Fruit fly (Drosophila melanogaster) whole organism, embryonic: ENCODE measurements around the gene ea.

ENCODE experiments used
- Abd-B ChIP-seq: fragments of 200-800 bp; sonication (Bioruptor generic); optimal IDR thresholded peaks from 2 replicates; lab custom pipeline; 2018; ENCODE audit warnings: missing biosample characterization, mild to moderate bottlenecking, missing genetic modification characterization, moderate library complexity
- Ada2b ChIP-seq: fragments of 200-800 bp; sonication (Bioruptor generic); IDR thresholded peaks from 2 replicates; pipeline ENCODE4 v1.3.6; 2022; ENCODE audit warnings: missing biosample characterization, missing genetic modification characterization
- CG10366 ChIP-seq: fragments of 200-800 bp; sonication (Bioruptor generic); IDR thresholded peaks from 2 replicates; pipeline ENCODE4 v1.3.6; 2022; ENCODE audit warnings: missing biosample characterization, missing genetic modification characterization
- CG10543 ChIP-seq: fragments of 200-800 bp; sonication (Bioruptor generic); optimal IDR thresholded peaks from 3 replicates; lab custom pipeline; 2017; ENCODE audit warnings: missing biosample characterization, mild to moderate bottlenecking, missing genetic modification characterization, moderate library complexity
- CG10979 ChIP-seq: fragments of 200-800 bp; sonication (Bioruptor generic); optimal IDR thresholded peaks from 2 replicates; lab custom pipeline; 2018; ENCODE audit warnings: missing biosample characterization, mild to moderate bottlenecking, missing genetic modification characterization, moderate library complexity
- CG12744 ChIP-seq: fragments of 200-800 bp; sonication (Bioruptor generic); optimal IDR thresholded peaks from 2 replicates; lab custom pipeline; 2016; ENCODE audit warnings: missing biosample characterization, missing genetic modification characterization
- CG13287 ChIP-seq: fragments of 200-800 bp; sonication (Bioruptor generic); IDR thresholded peaks from 2 replicates; pipeline ENCODE4 v1.3.6; 2022; ENCODE audit warnings: missing biosample characterization, missing genetic modification characterization; ENCODE audit not compliant: partially characterized antibody
- CG13424 ChIP-seq: fragments of 200-800 bp; sonication (Bioruptor generic); optimal IDR thresholded peaks from 2 replicates; lab custom pipeline; 2019; ENCODE audit warnings: missing biosample characterization, mild to moderate bottlenecking, missing genetic modification characterization, moderate library complexity
- CG14014 ChIP-seq: fragments of 200-800 bp; sonication (Bioruptor generic); IDR thresholded peaks from 2 replicates; pipeline ENCODE4 v1.3.6; 2022; ENCODE audit warnings: missing biosample characterization, missing genetic modification characterization
- CG14860 ChIP-seq: fragments of 200-800 bp; sonication (Bioruptor generic); IDR thresholded peaks from 3 replicates; pipeline ENCODE4 v1.3.6; 2022; ENCODE audit warnings: missing biosample characterization, missing genetic modification characterization; ENCODE audit not compliant: partially characterized antibody
- CG3065 ChIP-seq: fragments of 200-800 bp; sonication (Bioruptor generic); optimal IDR thresholded peaks from 2 replicates; lab custom pipeline; 2016; ENCODE audit warnings: missing biosample characterization, missing genetic modification characterization
- CG31388 ChIP-seq: fragments of 200-800 bp; sonication (Bioruptor generic); optimal IDR thresholded peaks from 2 replicates; lab custom pipeline; 2016; ENCODE audit warnings: missing biosample characterization, missing genetic modification characterization
- CG33213 ChIP-seq: fragments of 200-800 bp; sonication (Bioruptor generic); optimal IDR thresholded peaks from 3 replicates; lab custom pipeline; 2016; ENCODE audit warnings: missing biosample characterization, missing genetic modification characterization
- CG34224 ChIP-seq: fragments of 200-800 bp; sonication (Bioruptor generic); IDR thresholded peaks from 3 replicates; pipeline ENCODE4 v1.3.6; 2022; ENCODE audit warnings: missing biosample characterization, missing genetic modification characterization; ENCODE audit not compliant: partially characterized antibody
- CG5245 ChIP-seq: fragments of 200-800 bp; sonication (Bioruptor generic); optimal IDR thresholded peaks from 3 replicates; lab custom pipeline; 2016; ENCODE audit warnings: missing biosample characterization, missing genetic modification characterization
- CG5953 ChIP-seq: fragments of 200-800 bp; sonication (Bioruptor generic); IDR thresholded peaks from 2 replicates; pipeline ENCODE4 v1.3.6; 2022; ENCODE audit warnings: missing biosample characterization, missing genetic modification characterization
- Dad ChIP-seq: fragments of 200-800 bp; sonication (Bioruptor generic); optimal IDR thresholded peaks from 3 replicates; lab custom pipeline; 2016; ENCODE audit warnings: missing biosample characterization, missing genetic modification characterization
- E2f2 ChIP-seq: fragments of 200-800 bp; sonication (Bioruptor generic); IDR thresholded peaks from 2 replicates; pipeline ENCODE4 v1.3.6; 2022; ENCODE audit warnings: missing biosample characterization, missing genetic modification characterization
- Eip74EF ChIP-seq, 2 experiments: fragments of 200-800 bp in 1 of 2; fragments of >200 bp in 1 of 2; sonication (Bioruptor generic) in 1 of 2; optimal IDR thresholded peaks; 2 replicates each; lab custom pipeline; 2017 to 2019; ENCODE audit warnings: missing biosample characterization in 2 of 2, missing genetic modification characterization in 2 of 2, mild to moderate bottlenecking in 1 of 2, moderate library complexity in 1 of 2
- Fer3 ChIP-seq: fragments of 200-800 bp; sonication (Bioruptor generic); optimal IDR thresholded peaks from 2 replicates; lab custom pipeline; 2018; ENCODE audit warnings: missing biosample characterization, mild to moderate bottlenecking, missing genetic modification characterization, moderate library complexity
- H2.0 ChIP-seq: fragments of 200-800 bp; sonication (Bioruptor generic); IDR thresholded peaks from 2 replicates; pipeline ENCODE4 v1.3.6; 2022; ENCODE audit warnings: missing biosample characterization, missing genetic modification characterization
- HLH3B ChIP-seq: fragments of 200-800 bp; sonication (Bioruptor generic); IDR thresholded peaks from 2 replicates; pipeline ENCODE4 v1.3.6; 2022; ENCODE audit warnings: missing biosample characterization, missing genetic modification characterization
- Hey ChIP-seq: fragments of 200-800 bp; sonication (Bioruptor generic); optimal IDR thresholded peaks from 3 replicates; lab custom pipeline; 2018; ENCODE audit warnings: missing biosample characterization, mild to moderate bottlenecking, missing genetic modification characterization
- Lhr ChIP-seq: fragments of 200-800 bp; sonication (Bioruptor generic); optimal IDR thresholded peaks from 3 replicates; lab custom pipeline; 2017; ENCODE audit warnings: mild to moderate bottlenecking, missing biosample characterization, missing genetic modification reagents, missing genetic modification characterization
- Meics ChIP-seq: fragments of 200-800 bp; sonication (Bioruptor generic); optimal IDR thresholded peaks from 2 replicates; lab custom pipeline; 2017; ENCODE audit warnings: missing biosample characterization, mild to moderate bottlenecking, missing genetic modification characterization
- Mrtf ChIP-seq: fragments of 200-800 bp; sonication (Bioruptor generic); IDR thresholded peaks from 3 replicates; pipeline ENCODE4 v1.3.6; 2022; ENCODE audit warnings: missing biosample characterization, missing genetic modification characterization
- Oli ChIP-seq: fragments of 200-800 bp; sonication (Bioruptor generic); optimal IDR thresholded peaks from 2 replicates; lab custom pipeline; 2018; ENCODE audit warnings: missing biosample characterization, mild to moderate bottlenecking, missing genetic modification characterization, moderate library complexity
- Ptx1 ChIP-seq: fragments of 200-800 bp; sonication (Bioruptor generic); IDR thresholded peaks from 2 replicates; pipeline ENCODE4 v1.3.6; 2022; ENCODE audit warnings: missing biosample characterization, missing genetic modification characterization
- Sox102F ChIP-seq: fragments of 200-800 bp; sonication (Bioruptor generic); optimal IDR thresholded peaks from 2 replicates; lab custom pipeline; 2018; ENCODE audit warnings: missing biosample characterization, mild to moderate bottlenecking, missing genetic modification characterization, moderate library complexity
- Trl ChIP-seq, 3 experiments: fragments of >200 bp in 2 of 3; fragments of 200-800 bp in 1 of 3; sonication (Bioruptor generic) in 1 of 3; optimal IDR thresholded peaks; 2 replicates in 1 of 3; 3 replicates in 2 of 3; lab custom pipeline; 2016 to 2017; ENCODE audit warnings: missing biosample characterization in 1 of 3, missing genetic modification characterization in 1 of 3
- abd-A ChIP-seq: fragments of 200-800 bp; sonication (Bioruptor generic); optimal IDR thresholded peaks from 3 replicates; lab custom pipeline; 2019; ENCODE audit warnings: missing biosample characterization, mild to moderate bottlenecking, missing genetic modification characterization, moderate library complexity
- ac ChIP-seq: fragments of 200-800 bp; sonication (Bioruptor generic); optimal IDR thresholded peaks from 3 replicates; lab custom pipeline; 2017; ENCODE audit warnings: missing biosample characterization, mild to moderate bottlenecking, missing genetic modification characterization
- al ChIP-seq: fragments of 200-800 bp; sonication (Bioruptor generic); IDR thresholded peaks from 2 replicates; pipeline ENCODE4 v1.3.6; 2022; ENCODE audit warnings: missing biosample characterization, missing genetic modification characterization
- amos ChIP-seq: fragments of 200-800 bp; sonication (Bioruptor generic); IDR thresholded peaks from 2 replicates; pipeline ENCODE4 v1.3.6; 2022; ENCODE audit warnings: missing biosample characterization, missing genetic modification characterization; ENCODE audit not compliant: partially characterized antibody
- bowl ChIP-seq: fragments of 200-800 bp; sonication (Bioruptor generic); IDR thresholded peaks from 2 replicates; pipeline ENCODE4 v1.3.6; 2022; ENCODE audit warnings: missing biosample characterization, missing genetic modification characterization
- en ChIP-seq: fragments of 200-800 bp; sonication (Bioruptor generic); optimal IDR thresholded peaks from 2 replicates; lab custom pipeline; 2016; ENCODE audit warnings: missing biosample characterization, missing genetic modification characterization
- fd102C ChIP-seq: fragments of 200-800 bp; sonication (Bioruptor generic); optimal IDR thresholded peaks from 2 replicates; lab custom pipeline; 2018; ENCODE audit warnings: missing biosample characterization, mild to moderate bottlenecking, missing genetic modification characterization, moderate library complexity
- gce ChIP-seq: fragments of 200-800 bp; sonication (Bioruptor generic); IDR thresholded peaks from 3 replicates; pipeline ENCODE4 v1.3.6; 2022; ENCODE audit warnings: missing biosample characterization, missing genetic modification characterization
- hb ChIP-seq: fragments of 200-800 bp; sonication (Bioruptor generic); IDR thresholded peaks from 3 replicates; pipeline ENCODE4 v1.3.6; 2022; ENCODE audit warnings: missing biosample characterization, missing genetic modification characterization; ENCODE audit not compliant: partially characterized antibody
- lab ChIP-seq: fragments of 200-800 bp; sonication (Bioruptor generic); optimal IDR thresholded peaks from 3 replicates; lab custom pipeline; 2017; ENCODE audit warnings: missing biosample characterization, missing genetic modification characterization, mild to moderate bottlenecking, moderate library complexity, missing genetic modification reagents
- lov ChIP-seq, 2 experiments: fragments of 200-800 bp in 1 of 2; fragments of >200 bp in 1 of 2; sonication (Bioruptor generic) in 1 of 2; IDR thresholded peaks in 1 of 2; optimal IDR thresholded peaks in 1 of 2; 2 replicates in 1 of 2; 3 replicates in 1 of 2; pipeline versions ENCODE4 v1.3.6 to Lab custom; 2017 to 2022; ENCODE audit warnings: missing biosample characterization in 1 of 2, missing genetic modification characterization in 1 of 2
- maf-S ChIP-seq: fragments of 200-800 bp; sonication (Bioruptor generic); optimal IDR thresholded peaks from 2 replicates; lab custom pipeline; 2016; ENCODE audit warnings: missing biosample characterization, missing genetic modification characterization
- mam ChIP-seq: fragments of 200-800 bp; sonication (Bioruptor generic); optimal IDR thresholded peaks from 3 replicates; lab custom pipeline; 2016; ENCODE audit warnings: missing biosample characterization, missing genetic modification characterization
- pros ChIP-seq: fragments of 200-800 bp; sonication (Bioruptor generic); optimal IDR thresholded peaks from 3 replicates; lab custom pipeline; 2019; ENCODE audit warnings: missing biosample characterization, mild to moderate bottlenecking, missing genetic modification characterization, moderate library complexity
- psq ChIP-seq: fragments of 200-800 bp; sonication (Bioruptor generic); optimal IDR thresholded peaks from 2 replicates; lab custom pipeline; 2017; ENCODE audit warnings: missing biosample characterization, missing genetic modification characterization
- ro ChIP-seq: fragments of 200-800 bp; sonication (Bioruptor generic); IDR thresholded peaks from 2 replicates; pipeline ENCODE4 v1.3.6; 2022; ENCODE audit warnings: missing biosample characterization, missing genetic modification characterization
- sob ChIP-seq: fragments of 200-800 bp; sonication (Bioruptor generic); IDR thresholded peaks from 2 replicates; pipeline ENCODE4 v1.3.6; 2022; ENCODE audit warnings: missing biosample characterization, missing genetic modification characterization
- ssp ChIP-seq: fragments of 200-800 bp; sonication (Bioruptor generic); IDR thresholded peaks from 2 replicates; pipeline ENCODE4 v1.3.6; 2022; ENCODE audit warnings: missing biosample characterization, missing genetic modification characterization
- trh ChIP-seq: fragments of 200-800 bp; sonication (Bioruptor generic); optimal IDR thresholded peaks from 2 replicates; lab custom pipeline; 2016; ENCODE audit warnings: missing biosample characterization, missing genetic modification characterization
- yki ChIP-seq: fragments of >200 bp; optimal IDR thresholded peaks from 3 replicates; lab custom pipeline; 2018
- zf30C ChIP-seq: fragments of 200-800 bp; sonication (Bioruptor generic); optimal IDR thresholded peaks from 3 replicates; lab custom pipeline; 2018; ENCODE audit warnings: missing biosample characterization, mild to moderate bottlenecking, missing genetic modification characterization

Gene ea

dm6 chr3R:15346018-15346383 lies 17.5 kb downstream of the ea start, which contains the start of the genes Surf4 and CG31301 (continued):
- TF ChIP-seq lov (optimal IDR thresholded peaks at IDR 0.05; lab: Kevin White, UChicago) (no peak), lov (GFP tag; IDR thresholded peaks at IDR 0.05; lab: Robert Waterston, UW) (no peak), CG5953 (GFP tag; lab: Robert Waterston, UW) (no peak), CG34224 (GFP tag; lab: Robert Waterston, UW) (peak; percentile 64), CG14014 (peak; percentile 33; the same call in 1 of the 2 replicates), ssp (GFP tag; lab: Robert Waterston, UW) (no peak), Ada2b (no peak), Eip74EF (GFP tag; optimal IDR thresholded peaks at IDR 0.05; lab: Kevin White, UChicago) (no peak), Ptx1 (no peak), Oli (no peak), Fer3 (no peak), Abd-B (GFP tag; lab: Kevin White, UChicago) (no peak), abd-A (no peak), al (GFP tag; lab: Robert Waterston, UW) (no peak), CG14860 (GFP tag; lab: Robert Waterston, UW) (peak; percentile 68; the same call in 2 of the 3 replicates), E2f2 (GFP tag; lab: Robert Waterston, UW) (0 out of 2 replicates have a peak, but pooled peaks have one; percentile 33), Lhr (GFP tag; lab: Kevin White, UChicago) (no peak), Trl (optimal IDR thresholded peaks at IDR 0.05; lab: Kevin White, UChicago) (no peak), Trl (GFP tag; optimal IDR thresholded peaks at IDR 0.05; lab: Kevin White, UChicago) (no peak), Mrtf (GFP tag; lab: Robert Waterston, UW) (no peak), CG13287 (GFP tag; lab: Robert Waterston, UW) (peak; percentile 71), Hey (tag; lab: Kevin White, UChicago) (no peak), CG10366 (no peak), lab (no peak), ac (GFP tag; lab: Kevin White, UChicago) (no peak), trh (GFP tag; lab: Kevin White, UChicago) (no peak), amos (GFP tag; lab: Robert Waterston, UW) (peak; percentile 74), fd102C (GFP tag; lab: Kevin White, UChicago) (no peak), sob (no peak), hb (GFP tag; lab: Robert Waterston, UW) (peak; percentile 73), CG12744 (GFP tag; lab: Kevin White, UChicago) (no peak), Meics (GFP tag; lab: Kevin White, UChicago) (no peak), ro (no peak), mam (GFP tag; lab: Kevin White, UChicago) (no peak), Dad (GFP tag; lab: Kevin White, UChicago) (no peak), gce (GFP tag; lab: Robert Waterston, UW) (no peak), CG10543 (no peak), pros (no peak), CG33213 (GFP tag; lab: Kevin White, UChicago) (no peak), CG10979 (no peak), bowl (GFP tag; lab: Robert Waterston, UW) (no peak), H2.0 (GFP tag; lab: Robert Waterston, UW) (no peak), CG5245 (GFP tag; lab: Kevin White, UChicago) (no peak), psq (GFP tag; lab: Kevin White, UChicago) (no peak), yki (lab: Kevin White, UChicago) (no peak), zf30C (GFP tag; lab: Kevin White, UChicago) (peak; percentile 30), HLH3B (GFP tag; lab: Robert Waterston, UW) (no peak), CG31388 (GFP tag; lab: Kevin White, UChicago) (no peak), en (GFP tag; lab: Kevin White, UChicago) (no peak), CG3065 (GFP tag; lab: Kevin White, UChicago) (no peak), CG13424 (no peak), Sox102F (GFP tag; lab: Kevin White, UChicago) (no peak), maf-S (GFP tag; lab: Kevin White, UChicago) (no peak)
